Fruit fly (Drosophila melanogaster) whole organism, embryonic: Measurements from ENCODE around the gene CG8668.

Source experiments
- Bteb2 ChIP-seq: fragments of 200-800 bp; sonication (Bioruptor generic); optimal IDR thresholded peaks from 2 replicates; lab custom pipeline; 2016; ENCODE audit warnings: missing biosample characterization, missing genetic modification characterization
- CG10959 ChIP-seq: fragments of 200-800 bp; sonication (Bioruptor generic); IDR thresholded peaks from 2 replicates; pipeline ENCODE4 v1.3.6; 2022; ENCODE audit warnings: missing biosample characterization, missing genetic modification characterization
- CG11504 ChIP-seq: fragments of 200-800 bp; sonication (Bioruptor generic); optimal IDR thresholded peaks from 3 replicates; lab custom pipeline; 2019; ENCODE audit warnings: missing biosample characterization, mild to moderate bottlenecking, missing genetic modification characterization, moderate library complexity
- CG14710 ChIP-seq: fragments of 200-800 bp; sonication (Bioruptor generic); optimal IDR thresholded peaks from 3 replicates; lab custom pipeline; 2019; ENCODE audit warnings: missing biosample characterization, mild to moderate bottlenecking, missing genetic modification characterization, moderate library complexity
- CG16815 ChIP-seq: fragments of 200-800 bp; sonication (Bioruptor generic); optimal IDR thresholded peaks from 3 replicates; lab custom pipeline; 2017; ENCODE audit warnings: missing biosample characterization, mild to moderate bottlenecking, missing genetic modification characterization
- CG16863 ChIP-seq: fragments of 200-800 bp; sonication (Bioruptor generic); optimal IDR thresholded peaks from 3 replicates; lab custom pipeline; 2016; ENCODE audit warnings: missing biosample characterization, missing genetic modification characterization
- CG17568 ChIP-seq: fragments of 200-800 bp; sonication (Bioruptor generic); optimal IDR thresholded peaks from 2 replicates; lab custom pipeline; 2018; ENCODE audit warnings: missing biosample characterization, mild to moderate bottlenecking, missing genetic modification characterization, moderate library complexity
- CG1792 ChIP-seq: fragments of 200-800 bp; sonication (Bioruptor generic); optimal IDR thresholded peaks from 2 replicates; lab custom pipeline; 2016; ENCODE audit warnings: missing biosample characterization, missing genetic modification characterization
- CG18619 ChIP-seq: fragments of 200-800 bp; sonication (Bioruptor generic); optimal IDR thresholded peaks from 3 replicates; lab custom pipeline; 2017; ENCODE audit warnings: missing biosample characterization, mild to moderate bottlenecking, missing genetic modification characterization
- CG2199 ChIP-seq: fragments of 200-800 bp; sonication (Bioruptor generic); IDR thresholded peaks from 3 replicates; pipeline ENCODE4 v1.3.6; 2022; ENCODE audit warnings: missing biosample characterization, missing genetic modification characterization
- CG2678 ChIP-seq: fragments of 200-800 bp; sonication (Bioruptor generic); optimal IDR thresholded peaks from 3 replicates; lab custom pipeline; 2019; ENCODE audit warnings: missing biosample characterization, mild to moderate bottlenecking, missing genetic modification characterization, moderate library complexity
- CG30431 ChIP-seq: fragments of 200-800 bp; sonication (Bioruptor generic); optimal IDR thresholded peaks from 2 replicates; lab custom pipeline; 2017; ENCODE audit warnings: missing biosample characterization, missing genetic modification characterization
- CG3163 ChIP-seq: fragments of 200-800 bp; sonication (Bioruptor generic); optimal IDR thresholded peaks from 3 replicates; lab custom pipeline; 2016; ENCODE audit warnings: missing biosample characterization, missing genetic modification characterization
- CG6813 ChIP-seq: fragments of 200-800 bp; sonication (Bioruptor generic); optimal IDR thresholded peaks from 2 replicates; lab custom pipeline; 2017; ENCODE audit warnings: missing biosample characterization, missing genetic modification characterization, mild to moderate bottlenecking, moderate library complexity, missing genetic modification reagents
- CG8765 ChIP-seq: fragments of 200-800 bp; sonication (Bioruptor generic); IDR thresholded peaks from 2 replicates; pipeline ENCODE4 v1.3.6; 2022; ENCODE audit warnings: missing biosample characterization, missing genetic modification characterization
- CG9932 ChIP-seq: fragments of 200-800 bp; sonication (Bioruptor generic); IDR thresholded peaks from 2 replicates; pipeline ENCODE4 v1.3.6; 2022; ENCODE audit warnings: missing biosample characterization, missing genetic modification characterization
- CHES-1-like ChIP-seq: fragments of 200-800 bp; sonication (Bioruptor generic); optimal IDR thresholded peaks from 2 replicates; lab custom pipeline; 2016; ENCODE audit warnings: missing biosample characterization, missing genetic modification characterization
- HHEX ChIP-seq: fragments of 200-800 bp; sonication (Bioruptor generic); optimal IDR thresholded peaks from 3 replicates; lab custom pipeline; 2017; ENCODE audit warnings: missing biosample characterization, mild to moderate bottlenecking, missing genetic modification characterization, missing genetic modification reagents
- Hr3 ChIP-seq: fragments of 200-800 bp; sonication (Bioruptor generic); optimal IDR thresholded peaks from 3 replicates; lab custom pipeline; 2016; ENCODE audit warnings: missing biosample characterization, missing genetic modification characterization
- Hsf ChIP-seq: fragments of 200-800 bp; sonication (Bioruptor generic); optimal IDR thresholded peaks from 3 replicates; lab custom pipeline; 2016; ENCODE audit warnings: missing biosample characterization, missing genetic modification characterization
- Jarid2 ChIP-seq: fragments of 200-800 bp; sonication (Bioruptor generic); optimal IDR thresholded peaks from 3 replicates; lab custom pipeline; 2017; ENCODE audit warnings: mild to moderate bottlenecking, missing biosample characterization, missing genetic modification reagents, missing genetic modification characterization
- Mrtf ChIP-seq: fragments of 200-800 bp; sonication (Bioruptor generic); IDR thresholded peaks from 3 replicates; pipeline ENCODE4 v1.3.6; 2022; ENCODE audit warnings: missing biosample characterization, missing genetic modification characterization
- Sox102F ChIP-seq: fragments of 200-800 bp; sonication (Bioruptor generic); optimal IDR thresholded peaks from 2 replicates; lab custom pipeline; 2018; ENCODE audit warnings: missing biosample characterization, mild to moderate bottlenecking, missing genetic modification characterization, moderate library complexity
- Sry-β ChIP-seq: fragments of 200-800 bp; sonication (Bioruptor generic); optimal IDR thresholded peaks from 2 replicates; lab custom pipeline; 2018; ENCODE audit warnings: missing biosample characterization, mild to moderate bottlenecking, missing genetic modification characterization, moderate library complexity
- abd-A ChIP-seq: fragments of 200-800 bp; sonication (Bioruptor generic); optimal IDR thresholded peaks from 3 replicates; lab custom pipeline; 2019; ENCODE audit warnings: missing biosample characterization, mild to moderate bottlenecking, missing genetic modification characterization, moderate library complexity
- dmrt11E ChIP-seq: fragments of 200-800 bp; sonication (Bioruptor generic); optimal IDR thresholded peaks from 3 replicates; lab custom pipeline; 2018; ENCODE audit warnings: missing biosample characterization, mild to moderate bottlenecking, missing genetic modification characterization, moderate library complexity
- dysf ChIP-seq: fragments of 200-800 bp; sonication (Bioruptor generic); IDR thresholded peaks from 3 replicates; pipeline ENCODE4 v1.3.6; 2022; ENCODE audit warnings: missing biosample characterization, missing genetic modification characterization
- esg ChIP-seq: fragments of 200-800 bp; sonication (Bioruptor generic); conservative IDR thresholded peaks from 2 replicates; pipeline ENCODE4 v1.3.6; 2022; ENCODE audit warnings: missing biosample characterization, missing genetic modification characterization
- exex ChIP-seq: fragments of 200-800 bp; sonication (Bioruptor generic); optimal IDR thresholded peaks from 4 replicates; lab custom pipeline; 2018; ENCODE audit warnings: missing biosample characterization, mild to moderate bottlenecking, missing genetic modification characterization, moderate library complexity
- fu2 ChIP-seq: fragments of 200-800 bp; sonication (Bioruptor generic); optimal IDR thresholded peaks from 2 replicates; lab custom pipeline; 2016; ENCODE audit warnings: missing biosample characterization, missing genetic modification characterization
- knrl ChIP-seq: fragments of 200-800 bp; sonication (Bioruptor generic); IDR thresholded peaks from 3 replicates; pipeline ENCODE4 v1.3.6; 2022; ENCODE audit warnings: missing biosample characterization, missing genetic modification characterization; ENCODE audit not compliant: partially characterized antibody
- lilli ChIP-seq: fragments of 200-800 bp; sonication (Bioruptor generic); optimal IDR thresholded peaks from 3 replicates; lab custom pipeline; 2016; ENCODE audit warnings: missing biosample characterization, missing genetic modification characterization
- scrt ChIP-seq: fragments of 200-800 bp; sonication (Bioruptor generic); optimal IDR thresholded peaks from 2 replicates; lab custom pipeline; 2018; ENCODE audit warnings: missing biosample characterization, mild to moderate bottlenecking, missing genetic modification characterization, moderate library complexity
- seq ChIP-seq: fragments of 200-800 bp; sonication (Bioruptor generic); IDR thresholded peaks from 2 replicates; pipeline ENCODE4 v1.3.6; 2022; ENCODE audit warnings: missing biosample characterization, missing genetic modification characterization
- stwl ChIP-seq: fragments of 200-800 bp; sonication (Bioruptor generic); optimal IDR thresholded peaks from 3 replicates; lab custom pipeline; 2018; ENCODE audit warnings: missing biosample characterization, mild to moderate bottlenecking, missing genetic modification characterization, moderate library complexity
- tll ChIP-seq, 2 experiments: fragments of 200-800 bp in 1 of 2; fragments of >200 bp in 1 of 2; sonication (Bioruptor generic) in 1 of 2; optimal IDR thresholded peaks; 2 replicates each; lab custom pipeline; 2017 to 2019; ENCODE audit warnings: missing biosample characterization in 2 of 2, missing genetic modification characterization in 2 of 2, mild to moderate bottlenecking in 1 of 2, moderate library complexity in 1 of 2
- trem ChIP-seq: fragments of 200-800 bp; optimal IDR thresholded peaks from 3 replicates; lab custom pipeline; 2019; ENCODE audit warnings: missing biosample characterization, mild to moderate bottlenecking, missing genetic modification characterization, moderate library complexity
- zf30C ChIP-seq: fragments of 200-800 bp; sonication (Bioruptor generic); optimal IDR thresholded peaks from 3 replicates; lab custom pipeline; 2018; ENCODE audit warnings: missing biosample characterization, mild to moderate bottlenecking, missing genetic modification characterization

Gene CG8668

dm6 chr2L:8133772-8134386 lies 7.1 kb downstream of the CG8668 start (continued):
- TF ChIP-seq abd-A (tag; lab: Kevin White, UChicago) (no peak), trem (tag; lab: Kevin White, UChicago) (peak; percentile 53), CG2678 (tag; lab: Kevin White, UChicago) (no peak), CG3163 (GFP tag; lab: Kevin White, UChicago) (no peak), CG9932 (GFP tag; lab: Robert Waterston, UW) (no peak), zf30C (no peak), Hr3 (GFP tag; lab: Kevin White, UChicago) (no peak), Hsf (GFP tag; lab: Kevin White, UChicago) (no peak), CG30431 (no peak), CG17568 (GFP tag; lab: Kevin White, UChicago) (no peak), Jarid2 (GFP tag; lab: Kevin White, UChicago) (no peak), Sry-β (GFP tag; lab: Kevin White, UChicago) (no peak), CG16815 (no peak), CG14710 (tag; lab: Kevin White, UChicago) (peak; percentile 57), stwl (tag; lab: Kevin White, UChicago) (peak; percentile 90)

- TF ChIP-seq Mrtf (GFP tag; lab: Robert Waterston, UW) (no peak), CG11504 (tag; lab: Kevin White, UChicago) (no peak), scrt (GFP tag; lab: Kevin White, UChicago) (no peak), Sox102F (GFP tag; lab: Kevin White, UChicago) (no peak), knrl (no peak), exex (tag; lab: Kevin White, UChicago) (no peak), seq (GFP tag; lab: Robert Waterston, UW) (no peak), CHES-1-like (GFP tag; lab: Kevin White, UChicago) (no peak), dmrt11E (tag; lab: Kevin White, UChicago) (no peak), lilli (GFP tag; lab: Kevin White, UChicago) (no peak), CG18619 (GFP tag; lab: Kevin White, UChicago) (no peak), CG1792 (GFP tag; lab: Kevin White, UChicago) (no peak), CG10959 (GFP tag; lab: Robert Waterston, UW) (no peak), CG6813 (GFP tag; lab: Kevin White, UChicago) (no peak), dysf (no peak), esg (no peak), CG16863 (GFP tag; lab: Kevin White, UChicago) (no peak), fu2 (GFP tag; lab: Kevin White, UChicago) (no peak)
These were observed 16.0 kb downstream of the CG8668 start for dm6 chr2L:8142760-8143159.

- TF ChIP-seq CG8765: no peak
- TF ChIP-seq tll (GFP tag; optimal IDR thresholded peaks at IDR 0.05; lab: Kevin White, UChicago): peak in 1 of 2 experiments; percentile 31
- TF ChIP-seq CG2199 (GFP tag; lab: Robert Waterston, UW): 0 out of 3 replicates have a peak, but pooled peaks have one; percentile 50
- no peak for TF ChIP-seq HHEX (GFP tag; lab: Kevin White, UChicago)
- no peak for TF ChIP-seq Bteb2 (GFP tag; lab: Kevin White, UChicago)
These were observed 17.1 kb downstream of the CG8668 start, which contains the start of gene CG42762 for dm6 chr2L:8143947-8144346. CG42762 (minus strand) TSS chr2L:8144047.
